Worm (Caenorhabditis elegans): ENCODE results near the gene idpp-13.

DNA sequence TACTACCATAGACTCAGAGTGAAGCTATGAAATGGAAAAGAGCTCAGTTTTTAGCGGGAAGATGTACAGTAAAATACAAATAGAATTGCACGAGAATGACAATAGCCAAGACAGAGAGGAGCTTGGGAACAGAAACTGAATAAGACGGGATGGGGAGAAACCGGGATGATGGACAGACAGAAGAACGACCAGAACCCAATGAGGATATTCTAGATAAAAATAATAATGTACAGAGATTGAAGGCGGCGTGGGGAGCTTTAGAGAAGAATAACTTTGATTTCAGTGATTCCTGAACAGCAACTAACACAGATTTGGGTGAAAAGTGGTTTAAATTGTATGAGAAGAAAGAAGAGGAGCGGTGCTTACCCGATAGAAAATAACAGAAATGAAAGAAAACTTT lies 35.3 kb downstream of the idpp-13 start:
- TF ChIP-seq sma-3 (GFP tag; optimal IDR thresholded peaks at IDR 0.05) (no peak), aly-2 (tag; optimal IDR thresholded peaks at IDR 0.05) (no peak), nhr-6 (tag; optimal IDR thresholded peaks at IDR 0.05) (no peak), ama-1 (optimal IDR thresholded peaks at IDR 0.05) (no peak), ztf-4 (tag; optimal IDR thresholded peaks at IDR 0.05) (no peak), nhr-77 (tag; optimal IDR thresholded peaks at IDR 0.05) (no peak), F13H6.1 (tag; optimal IDR thresholded peaks at IDR 0.05) (no peak), zag-1 (tag; optimal IDR thresholded peaks at IDR 0.05) (no peak), nhr-11 (tag; optimal IDR thresholded peaks at IDR 0.05) (no peak), mdl-1 (tag; optimal IDR thresholded peaks at IDR 0.05) (no peak), nhr-21 (tag; optimal IDR thresholded peaks at IDR 0.05) (no peak)
